Worm (Caenorhabditis elegans): ENCODE data around the gene Y37H2A.14.

DNA sequence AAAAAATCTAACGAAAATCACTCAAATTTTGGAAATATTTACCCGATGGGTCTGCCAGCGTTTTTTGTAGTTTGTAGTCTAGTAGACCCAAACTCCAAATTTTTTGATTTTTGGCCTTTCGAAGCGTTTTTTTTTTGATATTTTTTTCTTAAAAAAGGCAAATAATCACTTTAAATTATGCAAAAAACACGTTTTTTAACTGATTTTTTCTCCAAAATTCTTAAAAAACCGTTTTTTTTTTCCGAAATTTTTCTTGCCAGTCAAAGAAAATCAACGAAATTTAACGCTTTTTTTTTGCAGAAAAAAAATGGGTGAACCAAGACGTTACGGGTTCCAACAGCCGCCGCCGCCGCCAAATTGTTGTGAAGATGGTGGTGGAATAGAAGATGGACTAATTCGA is 35.6 kb upstream of the Y37H2A.14 start, which contains the start of gene Y37H2A.1:
- no peak for TF ChIP-seq W03F9.2 (tag; optimal IDR thresholded peaks at IDR 0.05)
- TF ChIP-seq him-1 (tag; optimal IDR thresholded peaks at IDR 0.05): no peak
